Fruit fly (Drosophila melanogaster) whole organism, embryonic: Measurements from ENCODE around the gene CG14367.

Source experiments
- B-H1 ChIP-seq: fragments of 200-800 bp; sonication (Bioruptor generic); IDR thresholded peaks from 3 replicates; pipeline ENCODE4 v1.3.6; 2022; ENCODE audit warnings: missing biosample characterization, missing genetic modification characterization
- Bgb ChIP-seq: fragments of 200-800 bp; sonication (Bioruptor generic); IDR thresholded peaks from 2 replicates; pipeline ENCODE4 v1.3.6; 2022; ENCODE audit warnings: missing biosample characterization, missing genetic modification characterization; ENCODE audit not compliant: partially characterized antibody
- Bteb2 ChIP-seq: fragments of 200-800 bp; sonication (Bioruptor generic); optimal IDR thresholded peaks from 2 replicates; lab custom pipeline; 2016; ENCODE audit warnings: missing biosample characterization, missing genetic modification characterization
- CG10321 ChIP-seq: fragments of 200-800 bp; sonication (Bioruptor generic); IDR thresholded peaks from 2 replicates; pipeline ENCODE4 v1.3.6; 2022; ENCODE audit warnings: missing biosample characterization, missing genetic modification characterization
- CG11560 ChIP-seq: fragments of 200-800 bp; sonication (Bioruptor generic); IDR thresholded peaks from 3 replicates; pipeline ENCODE4 v1.3.6; 2022; ENCODE audit warnings: missing biosample characterization, missing genetic modification characterization
- CG12104 ChIP-seq: fragments of 200-800 bp; sonication (Bioruptor generic); optimal IDR thresholded peaks from 3 replicates; lab custom pipeline; 2016; ENCODE audit warnings: missing biosample characterization, missing genetic modification characterization
- CG12744 ChIP-seq: fragments of 200-800 bp; sonication (Bioruptor generic); optimal IDR thresholded peaks from 2 replicates; lab custom pipeline; 2016; ENCODE audit warnings: missing biosample characterization, missing genetic modification characterization
- CG13287 ChIP-seq: fragments of 200-800 bp; sonication (Bioruptor generic); IDR thresholded peaks from 2 replicates; pipeline ENCODE4 v1.3.6; 2022; ENCODE audit warnings: missing biosample characterization, missing genetic modification characterization; ENCODE audit not compliant: partially characterized antibody
- CG13296 ChIP-seq: fragments of 200-800 bp; sonication (Bioruptor generic); optimal IDR thresholded peaks from 3 replicates; lab custom pipeline; 2018; ENCODE audit warnings: missing biosample characterization, mild to moderate bottlenecking, missing genetic modification characterization
- CG1602 ChIP-seq: fragments of 200-800 bp; sonication (Bioruptor generic); optimal IDR thresholded peaks from 3 replicates; lab custom pipeline; 2016; ENCODE audit warnings: missing biosample characterization, missing genetic modification characterization
- CG16779 ChIP-seq: fragments of 200-800 bp; sonication (Bioruptor generic); IDR thresholded peaks from 2 replicates; pipeline ENCODE4 v1.3.6; 2022; ENCODE audit warnings: missing biosample characterization, missing genetic modification characterization
- CG18619 ChIP-seq: fragments of 200-800 bp; sonication (Bioruptor generic); optimal IDR thresholded peaks from 3 replicates; lab custom pipeline; 2017; ENCODE audit warnings: missing biosample characterization, mild to moderate bottlenecking, missing genetic modification characterization
- CG2120 ChIP-seq: fragments of 200-800 bp; sonication (Bioruptor generic); optimal IDR thresholded peaks from 3 replicates; lab custom pipeline; 2016; ENCODE audit warnings: missing biosample characterization, missing genetic modification characterization
- CG2129 ChIP-seq: fragments of 200-800 bp; sonication (Bioruptor generic); IDR thresholded peaks from 2 replicates; pipeline ENCODE4 v1.3.6; 2022; ENCODE audit warnings: missing biosample characterization, missing genetic modification characterization; ENCODE audit not compliant: partially characterized antibody
- CG2678 ChIP-seq: fragments of 200-800 bp; sonication (Bioruptor generic); optimal IDR thresholded peaks from 3 replicates; lab custom pipeline; 2019; ENCODE audit warnings: missing biosample characterization, mild to moderate bottlenecking, missing genetic modification characterization, moderate library complexity
- CG3726 ChIP-seq: fragments of 200-800 bp; sonication (Bioruptor generic); IDR thresholded peaks from 3 replicates; pipeline ENCODE4, ENCODE4 v1.3.6; 2022; ENCODE audit warnings: missing biosample characterization, missing genetic modification characterization
- CG4854 ChIP-seq: fragments of 200-800 bp; sonication (Bioruptor generic); optimal IDR thresholded peaks from 2 replicates; lab custom pipeline; 2016; ENCODE audit warnings: missing biosample characterization, missing genetic modification characterization, inconsistent platforms
- CG6813 ChIP-seq: fragments of 200-800 bp; sonication (Bioruptor generic); optimal IDR thresholded peaks from 2 replicates; lab custom pipeline; 2017; ENCODE audit warnings: missing biosample characterization, missing genetic modification characterization, mild to moderate bottlenecking, moderate library complexity, missing genetic modification reagents
- CG8478 ChIP-seq: fragments of >200 bp; optimal IDR thresholded peaks from 2 replicates; lab custom pipeline; 2018
- CG9215 ChIP-seq: fragments of 200-800 bp; sonication (Bioruptor generic); IDR thresholded peaks from 2 replicates; pipeline ENCODE4 v1.3.6; 2022; ENCODE audit warnings: missing biosample characterization, missing genetic modification characterization
- CoRest ChIP-seq: fragments of 200-800 bp; sonication (Bioruptor generic); optimal IDR thresholded peaks from 3 replicates; lab custom pipeline; 2018; ENCODE audit warnings: missing biosample characterization, mild to moderate bottlenecking, missing genetic modification characterization, moderate library complexity
- Hand ChIP-seq: fragments of 200-800 bp; sonication (Bioruptor generic); optimal IDR thresholded peaks from 2 replicates; lab custom pipeline; 2017; ENCODE audit warnings: mild to moderate bottlenecking, missing biosample characterization, missing genetic modification reagents, missing genetic modification characterization
- Hr3 ChIP-seq: fragments of 200-800 bp; sonication (Bioruptor generic); optimal IDR thresholded peaks from 3 replicates; lab custom pipeline; 2016; ENCODE audit warnings: missing biosample characterization, missing genetic modification characterization
- Lpt ChIP-seq: fragments of >200 bp; optimal IDR thresholded peaks from 2 replicates; lab custom pipeline; 2018; ENCODE audit warnings: missing biosample characterization, missing genetic modification characterization
- NC2β ChIP-seq: fragments of 200-800 bp; sonication (Bioruptor generic); optimal IDR thresholded peaks from 2 replicates; lab custom pipeline; 2016; ENCODE audit warnings: missing biosample characterization, missing genetic modification characterization
- NFAT ChIP-seq: fragments of 200-800 bp; sonication (Bioruptor generic); IDR thresholded peaks from 2 replicates; pipeline ENCODE4 v1.3.6; 2022; ENCODE audit warnings: missing biosample characterization, missing genetic modification characterization
- Opbp ChIP-seq: fragments of 200-800 bp; sonication (Bioruptor generic); IDR thresholded peaks from 3 replicates; pipeline ENCODE4 v1.3.6; 2022; ENCODE audit warnings: missing biosample characterization, missing genetic modification characterization; ENCODE audit not compliant: partially characterized antibody
- Sry-δ ChIP-seq: fragments of 200-800 bp; sonication (Bioruptor generic); optimal IDR thresholded peaks from 2 replicates; lab custom pipeline; 2016; ENCODE audit warnings: missing biosample characterization, missing genetic modification characterization
- Xbp1 ChIP-seq: fragments of 200-800 bp; sonication (Bioruptor generic); optimal IDR thresholded peaks from 3 replicates; lab custom pipeline; 2016; ENCODE audit warnings: missing biosample characterization, mild to moderate bottlenecking, missing genetic modification characterization
- ac ChIP-seq: fragments of 200-800 bp; sonication (Bioruptor generic); optimal IDR thresholded peaks from 3 replicates; lab custom pipeline; 2017; ENCODE audit warnings: missing biosample characterization, mild to moderate bottlenecking, missing genetic modification characterization
- ato ChIP-seq: fragments of 200-800 bp; sonication (Bioruptor generic); IDR thresholded peaks from 2 replicates; pipeline ENCODE4 v1.3.6; 2022; ENCODE audit warnings: missing biosample characterization, missing genetic modification characterization; ENCODE audit not compliant: partially characterized antibody
- bcd ChIP-seq: fragments of 200-800 bp; sonication (Bioruptor generic); optimal IDR thresholded peaks from 2 replicates; lab custom pipeline; 2017; ENCODE audit warnings: missing biosample characterization, mild to moderate bottlenecking, missing genetic modification characterization
- btn ChIP-seq: fragments of 200-800 bp; sonication (Bioruptor generic); optimal IDR thresholded peaks from 2 replicates; lab custom pipeline; 2016; ENCODE audit warnings: missing biosample characterization, missing genetic modification characterization
- chn ChIP-seq: fragments of 200-800 bp; sonication (Bioruptor generic); optimal IDR thresholded peaks from 2 replicates; lab custom pipeline; 2016; ENCODE audit warnings: missing biosample characterization, missing genetic modification characterization
- dati ChIP-seq: fragments of 200-800 bp; sonication (Bioruptor generic); IDR thresholded peaks from 2 replicates; pipeline ENCODE4 v1.3.6; 2022; ENCODE audit warnings: missing biosample characterization, missing genetic modification characterization
- grn ChIP-seq: fragments of 200-800 bp; sonication (Bioruptor generic); optimal IDR thresholded peaks from 3 replicates; lab custom pipeline; 2017; ENCODE audit warnings: missing biosample characterization, missing genetic modification characterization
- jing ChIP-seq: fragments of 200-800 bp; sonication (Bioruptor generic); optimal IDR thresholded peaks from 2 replicates; lab custom pipeline; 2018; ENCODE audit warnings: missing biosample characterization, mild to moderate bottlenecking, missing genetic modification characterization
- kah ChIP-seq: fragments of 200-800 bp; sonication (Bioruptor generic); optimal IDR thresholded peaks from 2 replicates; lab custom pipeline; 2018; ENCODE audit warnings: missing biosample characterization, mild to moderate bottlenecking, missing genetic modification characterization
- lbe ChIP-seq: fragments of 200-800 bp; sonication (Bioruptor generic); optimal IDR thresholded peaks from 2 replicates; lab custom pipeline; 2016; ENCODE audit warnings: missing biosample characterization, mild to moderate bottlenecking, missing genetic modification characterization
- maf-S ChIP-seq: fragments of 200-800 bp; sonication (Bioruptor generic); optimal IDR thresholded peaks from 2 replicates; lab custom pipeline; 2016; ENCODE audit warnings: missing biosample characterization, missing genetic modification characterization
- mirr ChIP-seq: fragments of 200-800 bp; sonication (Bioruptor generic); optimal IDR thresholded peaks from 3 replicates; lab custom pipeline; 2018; ENCODE audit warnings: missing biosample characterization, mild to moderate bottlenecking, missing genetic modification characterization
- nau ChIP-seq: fragments of 200-800 bp; sonication (Bioruptor generic); optimal IDR thresholded peaks from 3 replicates; lab custom pipeline; 2017; ENCODE audit warnings: missing biosample characterization, mild to moderate bottlenecking, missing genetic modification characterization, missing genetic modification reagents
- nerfin-1 ChIP-seq: fragments of 200-800 bp; sonication (Bioruptor generic); optimal IDR thresholded peaks from 3 replicates; lab custom pipeline; 2019; ENCODE audit warnings: missing biosample characterization, mild to moderate bottlenecking, missing genetic modification characterization, moderate library complexity
- p53 ChIP-seq: fragments of 200-800 bp; sonication (Bioruptor generic); optimal IDR thresholded peaks from 2 replicates; lab custom pipeline; 2016; ENCODE audit warnings: missing biosample characterization, missing genetic modification characterization
- pros ChIP-seq: fragments of 200-800 bp; sonication (Bioruptor generic); optimal IDR thresholded peaks from 3 replicates; lab custom pipeline; 2019; ENCODE audit warnings: missing biosample characterization, mild to moderate bottlenecking, missing genetic modification characterization, moderate library complexity
- row ChIP-seq: fragments of 200-800 bp; sonication (Bioruptor generic); IDR thresholded peaks from 3 replicates; pipeline ENCODE4 v1.3.6; 2022; ENCODE audit warnings: missing biosample characterization, missing genetic modification characterization
- sug ChIP-seq: fragments of 200-800 bp; optimal IDR thresholded peaks from 2 replicates; lab custom pipeline; 2019; ENCODE audit warnings: missing biosample characterization, mild to moderate bottlenecking, missing genetic modification characterization, moderate library complexity
- tin ChIP-seq: fragments of 200-800 bp; sonication (Bioruptor generic); optimal IDR thresholded peaks from 3 replicates; lab custom pipeline; 2016; ENCODE audit warnings: missing biosample characterization, missing genetic modification characterization
- zfh1 ChIP-seq: fragments of 200-800 bp; sonication (Bioruptor generic); IDR thresholded peaks from 3 replicates; pipeline ENCODE4 v1.3.6; 2022; ENCODE audit warnings: missing biosample characterization, missing genetic modification characterization

CG14367 gene

DNA sequence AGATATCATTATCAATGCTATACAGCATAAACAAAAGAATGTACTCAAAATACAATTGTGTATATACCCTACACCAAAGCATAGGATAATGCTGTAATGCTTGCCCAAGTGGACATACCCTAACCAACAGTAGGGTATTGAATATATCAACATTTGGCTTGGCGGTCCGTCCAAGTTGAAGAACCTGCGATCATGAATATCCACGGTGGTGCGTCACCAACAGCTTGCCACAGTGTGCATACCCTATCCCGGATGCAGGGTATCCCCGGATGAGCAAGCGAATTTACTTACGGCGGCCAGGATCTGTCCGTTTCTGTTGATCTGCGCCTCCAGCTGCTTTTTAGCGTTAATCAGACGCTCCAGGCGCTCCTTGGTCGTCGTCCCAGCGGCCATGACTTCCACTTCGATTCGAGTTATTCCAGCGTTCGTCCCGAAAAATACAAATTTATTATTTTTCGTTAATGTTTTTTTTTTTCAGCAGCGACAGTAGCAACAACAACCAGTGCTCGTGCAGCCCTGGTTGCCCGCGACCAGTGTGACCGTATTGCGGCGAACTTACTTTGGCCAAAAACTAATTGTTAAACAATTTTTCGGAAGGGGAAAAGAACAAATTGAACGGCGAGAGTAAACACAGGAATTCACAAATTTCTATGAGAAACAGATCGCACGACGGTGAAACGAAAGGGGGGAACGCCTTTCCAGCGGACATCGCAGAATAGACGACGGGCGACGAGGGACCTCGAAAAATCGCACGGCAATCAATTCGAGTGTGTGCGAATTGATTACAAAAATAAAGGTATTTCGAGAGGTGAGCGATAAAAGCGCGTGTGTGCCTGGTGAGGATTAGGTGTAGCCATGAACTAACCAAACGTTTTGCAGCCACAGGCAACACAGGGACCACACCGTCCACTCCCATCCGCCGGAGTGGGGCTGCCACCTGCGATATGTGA lies 17.4 kb upstream of the CG14367 start, which contains the start of the genes Lkb1 and CG9588 (continued):
- TF ChIP-seq jing (GFP tag; lab: Kevin White, UChicago) (peak; percentile 27), Hr3 (no peak), CoRest (tag; lab: Kevin White, UChicago) (peak; percentile 27), CG12104 (GFP tag; lab: Kevin White, UChicago) (no peak), CG8478 (no peak), chn (GFP tag; lab: Kevin White, UChicago) (peak; percentile 49), CG12744 (GFP tag; lab: Kevin White, UChicago) (no peak), ato (GFP tag; lab: Robert Waterston, UW) (no peak), CG9215 (GFP tag; lab: Robert Waterston, UW) (peak; percentile 70), Sry-δ (peak; percentile 32), Lpt (GFP tag; lab: Kevin White, UChicago) (no peak), ac (GFP tag; lab: Kevin White, UChicago) (no peak), kah (GFP tag; lab: Kevin White, UChicago) (no peak), dati (GFP tag; lab: Robert Waterston, UW) (peak; percentile 20; the same call in 1 of the 2 replicates), B-H1 (peak; percentile 66), bcd (GFP tag; lab: Kevin White, UChicago) (peak; percentile 60), CG1602 (GFP tag; lab: Kevin White, UChicago) (peak; percentile 27), p53 (GFP tag; lab: Kevin White, UChicago) (no peak), CG18619 (GFP tag; lab: Kevin White, UChicago) (peak; percentile 36), Opbp (GFP tag; lab: Robert Waterston, UW) (no peak), CG2678 (tag; lab: Kevin White, UChicago) (no peak), pros (GFP tag; lab: Kevin White, UChicago) (no peak), lbe (GFP tag; lab: Kevin White, UChicago) (no peak), CG6813 (GFP tag; lab: Kevin White, UChicago) (no peak), Hand (no peak), NC2β (GFP tag; lab: Kevin White, UChicago) (no peak), Bteb2 (GFP tag; lab: Kevin White, UChicago) (no peak), zfh1 (GFP tag; lab: Robert Waterston, UW) (peak; percentile 88), CG10321 (peak; percentile 40; the same call in 1 of the 2 replicates), CG2120 (peak; percentile 72), maf-S (peak; percentile 26), CG13287 (GFP tag; lab: Robert Waterston, UW) (peak; percentile 45; the same call in 1 of the 2 replicates), sug (no peak), CG2129 (no peak), CG16779 (GFP tag; lab: Robert Waterston, UW) (peak; percentile 70; the same call in 1 of the 2 replicates), CG13296 (no peak), CG3726 (GFP tag; lab: Robert Waterston, UW) (peak; percentile 64; the same call in 1 of the 3 replicates), Bgb (no peak), CG11560 (tag; lab: Robert Waterston, UW) (peak; percentile 63; the same call in 1 of the 3 replicates), grn (no peak), CG4854 (GFP tag; lab: Kevin White, UChicago) (no peak), tin (peak; percentile 4), row (GFP tag; lab: Robert Waterston, UW) (peak; percentile 81), nau (GFP tag; lab: Kevin White, UChicago) (no peak), nerfin-1 (no peak), btn (GFP tag; lab: Kevin White, UChicago) (no peak), NFAT (GFP tag; lab: Robert Waterston, UW) (peak; percentile 43), Xbp1 (GFP tag; lab: Kevin White, UChicago) (peak; percentile 66), mirr (GFP tag; lab: Kevin White, UChicago) (no peak)
